Worm (Caenorhabditis elegans) whole organism, early embryonic: ENCODE results near the gene cht-2.

Source experiments
- B0310.2 ChIP-seq: sonication (generic microtip); optimal IDR thresholded peaks from 2 replicates; lab custom pipeline; 2016; ENCODE audit warnings: mild to moderate bottlenecking, missing genetic modification characterization, missing compliant biosample characterization
- F13C5.2 ChIP-seq: sonication (generic microtip); optimal IDR thresholded peaks from 2 replicates; lab custom pipeline; 2017; ENCODE audit warnings: mild to moderate bottlenecking, missing genetic modification characterization, inconsistent platforms, missing compliant biosample characterization
- aly-1 ChIP-seq: sonication (generic microtip); optimal IDR thresholded peaks from 2 replicates; lab custom pipeline; 2016; ENCODE audit warnings: missing genetic modification characterization, missing compliant biosample characterization
- ama-1 ChIP-seq: fragments of 150-350 bp; optimal IDR thresholded peaks from 2 replicates; lab custom pipeline; 2014
- ceh-13 ChIP-seq: fragments of 200-800 bp; sonication (Bioruptor generic); optimal IDR thresholded peaks from 2 replicates; lab custom pipeline; 2018; ENCODE audit warnings: mild to moderate bottlenecking, missing genetic modification characterization, missing compliant biosample characterization
- ceh-36 ChIP-seq: sonication (generic microtip); optimal IDR thresholded peaks from 2 replicates; lab custom pipeline; 2016; ENCODE audit warnings: missing genetic modification characterization, inconsistent platforms, missing compliant biosample characterization
- ets-7 ChIP-seq: sonication (generic microtip); optimal IDR thresholded peaks from 2 replicates; lab custom pipeline; 2016; ENCODE audit warnings: missing genotype, missing genetic modification characterization, missing compliant biosample characterization
- flt-1 ChIP-seq: fragments of 200-800 bp; sonication (Bioruptor generic); IDR thresholded peaks from 2 replicates; pipeline ENCODE4 v1.3.6; 2022; ENCODE audit warnings: missing genetic modification characterization, missing compliant biosample characterization
- hmbx-1 ChIP-seq: sonication (generic microtip); optimal IDR thresholded peaks from 2 replicates; lab custom pipeline; 2016; ENCODE audit warnings: mild to moderate bottlenecking, missing genetic modification characterization, missing compliant biosample characterization
- hmg-4 ChIP-seq: fragments of 200-800 bp; sonication (Bioruptor generic); optimal IDR thresholded peaks from 2 replicates; lab custom pipeline; 2018; ENCODE audit warnings: mild to moderate bottlenecking, missing genetic modification characterization, missing compliant biosample characterization
- hnd-1 ChIP-seq: sonication (generic microtip); optimal IDR thresholded peaks from 2 replicates; lab custom pipeline; 2016; ENCODE audit warnings: missing genetic modification characterization, missing compliant biosample characterization
- pes-1 ChIP-seq: fragments of 200-800 bp; sonication (Bioruptor generic); IDR thresholded peaks from 2 replicates; pipeline ENCODE4 v1.3.6; 2022; ENCODE audit warnings: missing genetic modification reagents, missing genetic modification characterization, missing compliant biosample characterization
- scrt-1 ChIP-seq: fragments of 200-800 bp; sonication (Bioruptor generic); IDR thresholded peaks from 2 replicates; pipeline ENCODE4 v1.3.6; 2022; ENCODE audit warnings: missing genetic modification characterization, missing compliant biosample characterization
- sea-1 ChIP-seq: fragments of 200-800 bp; sonication (Bioruptor generic); conservative IDR thresholded peaks from 2 replicates; pipeline ENCODE4 v1.3.6; 2022; ENCODE audit warnings: missing genetic modification characterization, missing compliant biosample characterization
- tbx-11 ChIP-seq: fragments of 200-800 bp; sonication (Bioruptor generic); IDR thresholded peaks from 2 replicates; pipeline ENCODE4 v1.3.6; 2022; ENCODE audit warnings: missing genetic modification characterization, missing compliant biosample characterization
- tbx-37 ChIP-seq: fragments of 200-800 bp; sonication (Bioruptor generic); conservative IDR thresholded peaks from 2 replicates; pipeline ENCODE4 v1.3.6; 2022; ENCODE audit warnings: missing genetic modification reagents, missing genetic modification characterization, missing compliant biosample characterization
- tra-4 ChIP-seq: sonication (generic microtip); optimal IDR thresholded peaks from 2 replicates; lab custom pipeline; 2017; ENCODE audit warnings: missing genetic modification characterization, missing compliant biosample characterization

The cht-2 gene

DNA sequence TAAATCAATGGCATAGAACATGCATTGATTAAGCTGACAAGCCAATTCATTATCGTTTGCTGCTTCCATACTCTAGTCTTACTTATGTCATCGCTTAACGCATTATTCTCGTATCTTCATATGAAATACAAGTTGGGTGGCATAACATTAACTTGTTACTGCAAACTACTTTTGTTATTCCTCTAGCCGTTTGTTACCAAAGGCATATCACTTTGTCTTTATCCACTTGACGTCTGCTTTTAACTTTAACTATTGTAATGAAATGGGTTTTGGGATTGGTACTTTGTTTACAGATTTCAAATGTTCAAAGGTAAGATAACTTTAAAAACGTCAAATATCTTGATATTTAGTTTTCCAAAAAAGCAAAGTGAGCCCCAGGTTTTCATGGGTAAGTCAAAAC, 15.3 kb downstream of the cht-2 start, which contains the start of gene W01C9.2:
Gene W01C9.2, plus strand, starts transcription at position 301 of the 400 bp plus-strand sequence.
- no peak for TF ChIP-seq scrt-1 (GFP tag; lab: Robert Waterston, UW)
- no peak for TF ChIP-seq ceh-36 (tag; lab: Kevin White, UChicago)
- no peak for TF ChIP-seq ets-7 (tag; lab: Kevin White, UChicago)
- no peak for TF ChIP-seq pes-1
- TF ChIP-seq ama-1 = no peak
- no peak for TF ChIP-seq hnd-1
- TF ChIP-seq ceh-13 (GFP tag; lab: Kevin White, UChicago) = no peak
- no peak for TF ChIP-seq flt-1
- no peak for TF ChIP-seq sea-1
- no peak for TF ChIP-seq tbx-37 (GFP tag; lab: Robert Waterston, UW)
- no peak for TF ChIP-seq aly-1 (tag; lab: Kevin White, UChicago)
- no peak for TF ChIP-seq hmg-4 (GFP tag; lab: Kevin White, UChicago)
- no peak for TF ChIP-seq hmbx-1 (tag; lab: Kevin White, UChicago)
- TF ChIP-seq tbx-11 (GFP tag; lab: Robert Waterston, UW) = no peak

- TF ChIP-seq B0310.2 (tag; lab: Kevin White, UChicago) (no peak), ceh-13 (GFP tag; lab: Kevin White, UChicago) (no peak), tbx-37 (GFP tag; lab: Robert Waterston, UW) (no peak), F13C5.2 (tag; lab: Kevin White, UChicago) (no peak), ets-7 (tag; lab: Kevin White, UChicago) (no peak), hmbx-1 (tag; lab: Kevin White, UChicago) (no peak), tbx-11 (GFP tag; lab: Robert Waterston, UW) (no peak), ama-1 (no peak), aly-1 (tag; lab: Kevin White, UChicago) (no peak), hmg-4 (GFP tag; lab: Kevin White, UChicago) (no peak), scrt-1 (GFP tag; lab: Robert Waterston, UW) (no peak), pes-1 (no peak), tra-4 (tag; lab: Kevin White, UChicago) (no peak)
Measured at ce11 chrII:8540412-8540811, 19.7 kb downstream of the cht-2 start, which contains the start of gene pqn-73. Gene pqn-73, plus strand, starts transcription at chrII:8540712.

DNA sequence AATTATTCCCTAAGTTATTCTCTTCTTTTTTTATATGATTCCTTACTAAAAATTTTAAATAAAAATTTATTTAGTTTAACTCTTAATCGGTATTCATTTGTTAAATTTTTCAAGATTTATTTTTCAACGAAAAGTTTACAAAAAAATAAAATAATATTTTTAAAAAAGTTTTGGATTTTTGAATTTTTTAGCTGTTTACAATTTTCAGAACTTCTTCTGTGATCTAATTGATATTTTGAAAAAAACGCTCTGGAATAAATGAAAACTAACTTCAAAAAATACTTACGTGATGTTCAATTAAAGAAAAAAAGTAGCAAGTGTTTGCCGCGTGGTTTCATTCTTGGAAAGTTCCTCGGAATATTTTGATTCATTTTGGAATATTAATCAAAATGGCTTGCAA, 24.6 kb downstream of the cht-2 start, which contains the start of gene decr-1.2:
Gene decr-1.2, plus strand, starts transcription at position 301 of the 400 bp plus-strand sequence.
- TF ChIP-seq sea-1 (no peak), ets-7 (tag; lab: Kevin White, UChicago) (no peak), F13C5.2 (tag; lab: Kevin White, UChicago) (no peak), ceh-13 (GFP tag; lab: Kevin White, UChicago) (no peak), hmg-4 (GFP tag; lab: Kevin White, UChicago) (no peak), hnd-1 (no peak), ama-1 (no peak), hmbx-1 (tag; lab: Kevin White, UChicago) (no peak), tbx-11 (GFP tag; lab: Robert Waterston, UW) (no peak), ceh-36 (tag; lab: Kevin White, UChicago) (no peak), flt-1 (no peak), pes-1 (no peak), B0310.2 (tag; lab: Kevin White, UChicago) (no peak), tbx-37 (GFP tag; lab: Robert Waterston, UW) (no peak)

DNA sequence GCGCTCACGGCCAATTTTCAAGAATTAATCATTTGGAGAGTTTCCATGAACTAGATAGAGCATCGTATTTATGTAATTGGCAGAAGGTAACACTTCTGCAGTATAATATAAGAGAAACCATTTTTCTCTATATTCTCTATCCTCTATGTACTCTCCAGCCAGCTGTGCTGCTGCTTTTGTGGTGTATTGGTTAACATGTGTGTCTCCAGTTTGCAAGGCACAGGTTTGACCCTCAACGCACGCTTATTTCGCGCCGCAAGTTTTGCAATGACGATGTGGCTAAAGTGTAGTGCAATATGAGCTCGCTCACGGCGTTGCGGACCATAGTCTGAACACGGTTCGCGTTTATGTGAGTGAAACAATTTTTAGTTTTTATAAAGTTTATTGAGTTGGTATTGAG, 26.2 kb downstream of the cht-2 start:
- TF ChIP-seq hmbx-1 (tag; lab: Kevin White, UChicago) (peak; percentile 77), tbx-11 (GFP tag; lab: Robert Waterston, UW) (peak; percentile 91), aly-1 (tag; lab: Kevin White, UChicago) (peak; percentile 84), F13C5.2 (tag; lab: Kevin White, UChicago) (peak; percentile 86), ets-7 (tag; lab: Kevin White, UChicago) (peak; percentile 74), tbx-37 (GFP tag; lab: Robert Waterston, UW) (peak; percentile 82), flt-1 (peak; percentile 92), B0310.2 (tag; lab: Kevin White, UChicago) (peak; percentile 81), ama-1 (no peak), ceh-36 (tag; lab: Kevin White, UChicago) (peak; percentile 90), ceh-13 (GFP tag; lab: Kevin White, UChicago) (peak; percentile 76), hnd-1 (peak; percentile 74), tra-4 (tag; lab: Kevin White, UChicago) (peak; percentile 70), pes-1 (peak; percentile 90), sea-1 (peak; percentile 85), hmg-4 (GFP tag; lab: Kevin White, UChicago) (peak; percentile 93), scrt-1 (GFP tag; lab: Robert Waterston, UW) (peak; percentile 92)

DNA sequence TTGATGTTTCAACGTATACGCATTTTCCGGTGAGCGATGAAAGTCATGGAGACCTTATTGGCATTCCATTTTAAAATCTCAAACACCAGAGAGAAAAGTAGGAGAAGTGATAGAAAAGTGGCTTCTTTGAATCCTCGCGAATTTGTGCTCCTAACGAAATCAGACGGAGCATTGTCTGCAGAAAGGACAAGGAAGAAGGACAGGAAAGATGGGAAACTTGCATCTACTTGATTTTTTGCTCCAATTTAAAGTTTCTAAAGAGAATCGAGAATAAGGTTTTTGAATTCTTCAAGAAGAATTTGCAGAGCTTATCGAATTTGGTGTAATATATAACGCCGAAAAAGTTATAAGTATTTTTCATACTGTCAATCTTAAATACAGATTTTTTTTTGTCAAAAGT, 30.4 kb downstream of the cht-2 start:
- TF ChIP-seq scrt-1 (GFP tag; lab: Robert Waterston, UW) (no peak), sea-1 (no peak)

DNA sequence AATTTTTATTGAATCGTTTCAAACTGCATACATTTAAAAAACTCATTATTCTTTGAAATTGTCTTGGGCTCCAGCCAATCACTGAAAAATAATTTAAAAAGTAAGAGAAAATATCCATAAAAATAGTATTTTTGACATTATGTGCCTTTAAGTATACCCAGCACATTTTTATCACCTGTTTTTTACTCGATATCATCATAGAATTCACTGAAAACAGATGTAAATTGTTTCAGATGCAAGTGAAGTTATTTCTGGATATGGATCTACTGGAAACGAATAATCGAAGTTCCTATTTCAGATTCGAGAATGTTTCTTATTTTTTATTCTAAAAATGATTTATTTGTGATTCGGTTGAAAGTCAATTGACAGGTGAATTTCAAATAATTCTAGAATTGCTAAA, 33.8 kb downstream of the cht-2 start:
- no peak for TF ChIP-seq ceh-36 (tag; lab: Kevin White, UChicago)
- TF ChIP-seq pes-1 = no peak
- no peak for TF ChIP-seq ceh-13 (GFP tag; lab: Kevin White, UChicago)
- no peak for TF ChIP-seq tbx-11 (GFP tag; lab: Robert Waterston, UW)
- no peak for TF ChIP-seq aly-1 (tag; lab: Kevin White, UChicago)

- TF ChIP-seq tra-4 (tag; lab: Kevin White, UChicago) (no peak), B0310.2 (tag; lab: Kevin White, UChicago) (no peak), tbx-37 (GFP tag; lab: Robert Waterston, UW) (no peak), sea-1 (no peak), F13C5.2 (tag; lab: Kevin White, UChicago) (no peak), ceh-36 (tag; lab: Kevin White, UChicago) (no peak)
Measured at ce11 chrII:8556166-8556565, 35.4 kb downstream of the cht-2 start, which contains the start of gene glb-27. Gene glb-27, minus strand, starts transcription at chrII:8556266.

- no peak for TF ChIP-seq tra-4 (tag; lab: Kevin White, UChicago)
- no peak for TF ChIP-seq hmg-4 (GFP tag; lab: Kevin White, UChicago)
- TF ChIP-seq ets-7 (tag; lab: Kevin White, UChicago) = no peak
- no peak for TF ChIP-seq F13C5.2 (tag; lab: Kevin White, UChicago)
- no peak for TF ChIP-seq tbx-11 (GFP tag; lab: Robert Waterston, UW)
- no peak for TF ChIP-seq hnd-1
- TF ChIP-seq hmbx-1 (tag; lab: Kevin White, UChicago) = no peak
- no peak for TF ChIP-seq B0310.2 (tag; lab: Kevin White, UChicago)
- no peak for TF ChIP-seq ama-1
- TF ChIP-seq ceh-36 (tag; lab: Kevin White, UChicago) = no peak
- no peak for TF ChIP-seq pes-1
- no peak for TF ChIP-seq sea-1
- no peak for TF ChIP-seq flt-1
Measured at ce11 chrII:8559188-8559587, 38.5 kb downstream of the cht-2 start.
